5 worm cellular contexts compared by ENCODE assay signal in genomic region chrX:12393786-12394308, ce11.
TF ChIP-seq lines count a peak whose summit lies in the region.

F17E5.2 (plus strand) TSS chrX:12394258.

TF ChIP-seq in whole organism, L1 larva, 84 proteins besides CTCF, POLR2A, EP300 and RAD21 (continues in another document):
- peak; percentile 78 for TF ChIP-seq vab-15 (tag; optimal IDR thresholded peaks at IDR 0.05; lab: Kevin White, UChicago)
- no peak for TF ChIP-seq nhr-84 (tag; optimal IDR thresholded peaks at IDR 0.05; lab: Kevin White, UChicago)
- peak; percentile 96 for TF ChIP-seq rnt-1 (tag; optimal IDR thresholded peaks at IDR 0.05; lab: Kevin White, UChicago)
- no peak for TF ChIP-seq ama-1 (optimal IDR thresholded peaks at IDR 0.05; lab: Kevin White, UChicago)
- TF ChIP-seq nhr-28 (tag; optimal IDR thresholded peaks at IDR 0.05; lab: Kevin White, UChicago), result no peak
- TF ChIP-seq pag-3 (tag; optimal IDR thresholded peaks at IDR 0.05; lab: Kevin White, UChicago; ENCODE audit: borderline replicate concordance, insufficient read depth), result no peak
- TF ChIP-seq nhr-20 (tag; optimal IDR thresholded peaks at IDR 0.05; lab: Kevin White, UChicago), result peak; percentile 97
- TF ChIP-seq zip-4 (GFP tag; optimal IDR thresholded peaks at IDR 0.05; lab: Kevin White, UChicago), result peak; percentile 79
- TF ChIP-seq ztf-11 (tag; optimal IDR thresholded peaks at IDR 0.05; lab: Kevin White, UChicago), result peak in 1 of 2 experiments; percentile 85
- no peak for TF ChIP-seq hlh-17 (GFP tag; optimal IDR thresholded peaks at IDR 0.05; lab: Kevin White, UChicago; ENCODE audit: borderline replicate concordance)
- TF ChIP-seq jun-1 (tag; optimal IDR thresholded peaks at IDR 0.05; lab: Kevin White, UChicago), result peak; percentile 93
- TF ChIP-seq ztf-4 (tag; optimal IDR thresholded peaks at IDR 0.05; lab: Kevin White, UChicago), result peak; percentile 95
- no peak for TF ChIP-seq hlh-4 (tag; optimal IDR thresholded peaks at IDR 0.05; lab: Kevin White, UChicago)
- no peak for TF ChIP-seq unc-98 (GFP tag; IDR thresholded peaks at IDR 0.05; lab: Robert Waterston, UW)
- TF ChIP-seq nhr-237 (tag; optimal IDR thresholded peaks at IDR 0.05; lab: Kevin White, UChicago), result peak; percentile 87
- TF ChIP-seq sup-37 (GFP tag; optimal IDR thresholded peaks at IDR 0.05; lab: Kevin White, UChicago), result peak; percentile 85
- peak; percentile 91 for TF ChIP-seq skn-1 (tag; optimal IDR thresholded peaks at IDR 0.05; lab: Kevin White, UChicago)
- TF ChIP-seq dsc-1 (tag; optimal IDR thresholded peaks at IDR 0.05; lab: Kevin White, UChicago), result peak; percentile 97

TF ChIP-seq in whole organism, L3 larva, 47 proteins besides CTCF, POLR2A, EP300 and RAD21 (continues in another document):
- TF ChIP-seq ceh-16 (tag; optimal IDR thresholded peaks at IDR 0.05; lab: Kevin White, UChicago) (no peak), lin-39 (tag; optimal IDR thresholded peaks at IDR 0.05; lab: Kevin White, UChicago) (peak; percentile 97), ceh-28 (tag; optimal IDR thresholded peaks at IDR 0.05; lab: Kevin White, UChicago) (peak; percentile 86), egl-5 (tag; optimal IDR thresholded peaks at IDR 0.05; lab: Kevin White, UChicago) (peak; percentile 95), nhr-237 (tag; optimal IDR thresholded peaks at IDR 0.05; lab: Kevin White, UChicago) (no peak), egl-27 (tag; optimal IDR thresholded peaks at IDR 0.05; lab: Kevin White, UChicago) (peak; percentile 59), R02D3.7 (tag; optimal IDR thresholded peaks at IDR 0.05; lab: Kevin White, UChicago) (peak; percentile 59), nhr-23 (tag; optimal IDR thresholded peaks at IDR 0.05; lab: Kevin White, UChicago) (peak; percentile 97), eor-1 (tag; optimal IDR thresholded peaks at IDR 0.05; lab: Kevin White, UChicago) (no peak), pha-4 (tag; optimal IDR thresholded peaks at IDR 0.05; lab: Kevin White, UChicago) (peak; percentile 97), nhr-67 (tag; optimal IDR thresholded peaks at IDR 0.05; lab: Kevin White, UChicago) (no peak), lsy-12 (tag; optimal IDR thresholded peaks at IDR 0.05; lab: Kevin White, UChicago) (peak; percentile 86), tbx-2 (tag; optimal IDR thresholded peaks at IDR 0.05; lab: Kevin White, UChicago) (peak; percentile 91), unc-39 (tag; optimal IDR thresholded peaks at IDR 0.05; lab: Kevin White, UChicago) (no peak), elt-2 (tag; optimal IDR thresholded peaks at IDR 0.05; lab: Kevin White, UChicago) (peak; percentile 77), elt-3 (tag; optimal IDR thresholded peaks at IDR 0.05; lab: Kevin White, UChicago) (peak in 2 of 3 experiments; percentile 65 to 76), jun-1 (tag; optimal IDR thresholded peaks at IDR 0.05; lab: Kevin White, UChicago) (peak; percentile 85), nhr-12 (tag; optimal IDR thresholded peaks at IDR 0.05; lab: Kevin White, UChicago) (no peak), hmg-11 (tag; optimal IDR thresholded peaks at IDR 0.05; lab: Kevin White, UChicago) (peak; percentile 96)

TF ChIP-seq in whole organism, early embryonic, 17 proteins besides CTCF, POLR2A, EP300 and RAD21:
- TF ChIP-seq hmg-4 (GFP tag; optimal IDR thresholded peaks at IDR 0.05; lab: Kevin White, UChicago), result no peak
- no peak for TF ChIP-seq ceh-36 (tag; optimal IDR thresholded peaks at IDR 0.05; lab: Kevin White, UChicago)
- peak; percentile 32 for TF ChIP-seq aly-1 (tag; optimal IDR thresholded peaks at IDR 0.05; lab: Kevin White, UChicago)
- TF ChIP-seq F13C5.2 (tag; optimal IDR thresholded peaks at IDR 0.05; lab: Kevin White, UChicago), result peak; percentile 18
- TF ChIP-seq tbx-37 (GFP tag; conservative IDR thresholded peaks at IDR 0.05; lab: Robert Waterston, UW), result no peak
- TF ChIP-seq ets-7 (tag; optimal IDR thresholded peaks at IDR 0.05; lab: Kevin White, UChicago), result no peak
- peak; percentile 15; the same call in 1 of the 2 replicates for TF ChIP-seq flt-1 (GFP tag; IDR thresholded peaks at IDR 0.05; lab: Robert Waterston, UW)
- no peak for TF ChIP-seq ceh-13 (GFP tag; optimal IDR thresholded peaks at IDR 0.05; lab: Kevin White, UChicago)
- no peak for TF ChIP-seq pes-1 (GFP tag; IDR thresholded peaks at IDR 0.05; lab: Robert Waterston, UW)
- no peak for TF ChIP-seq sea-1 (GFP tag; conservative IDR thresholded peaks at IDR 0.05; lab: Robert Waterston, UW)
- TF ChIP-seq B0310.2 (tag; optimal IDR thresholded peaks at IDR 0.05; lab: Kevin White, UChicago), result no peak
- TF ChIP-seq ama-1 (optimal IDR thresholded peaks at IDR 0.05; lab: Kevin White, UChicago), result no peak
- TF ChIP-seq tbx-11 (GFP tag; IDR thresholded peaks at IDR 0.05; lab: Robert Waterston, UW), result 0 out of 2 replicates have a peak, but pooled peaks have one; percentile 18
- TF ChIP-seq hnd-1 (tag; optimal IDR thresholded peaks at IDR 0.05; lab: Kevin White, UChicago), result no peak
- no peak for TF ChIP-seq scrt-1 (GFP tag; IDR thresholded peaks at IDR 0.05; lab: Robert Waterston, UW)
- TF ChIP-seq hmbx-1 (tag; optimal IDR thresholded peaks at IDR 0.05; lab: Kevin White, UChicago), result no peak
- TF ChIP-seq tra-4 (tag; optimal IDR thresholded peaks at IDR 0.05; lab: Kevin White, UChicago), result no peak

TF ChIP-seq in whole organism, midembryonic, 9 proteins besides CTCF, POLR2A, EP300 and RAD21:
- TF ChIP-seq cog-1 (tag; optimal IDR thresholded peaks at IDR 0.05; lab: Kevin White, UChicago) (peak; percentile 94), ref-1 (GFP tag; conservative IDR thresholded peaks at IDR 0.05; lab: Robert Waterston, UW) (no peak), klf-2 (GFP tag; conservative IDR thresholded peaks at IDR 0.05; lab: Robert Waterston, UW) (no peak), flt-1 (GFP tag; IDR thresholded peaks at IDR 0.05; lab: Robert Waterston, UW) (no peak), med-1 (GFP tag; optimal IDR thresholded peaks at IDR 0.05; lab: Kevin White, UChicago; ENCODE audit: insufficient read depth) (no peak), ztf-23 (GFP tag; IDR thresholded peaks at IDR 0.05; lab: Robert Waterston, UW) (no peak; the same call in none of the 2 replicates)
TF ChIP-seq in whole organism, midembryonic: peak in this region for 1.

TF ChIP-seq in whole organism, young adult, 124 proteins besides CTCF, POLR2A, EP300 and RAD21 (continues in another document):
- TF ChIP-seq pha-4 (tag; optimal IDR thresholded peaks at IDR 0.05; lab: Kevin White, UChicago) (peak; percentile 27), atf-7 (tag; optimal IDR thresholded peaks at IDR 0.05; lab: Kevin White, UChicago) (peak; percentile 19), sdz-38 (tag; optimal IDR thresholded peaks at IDR 0.05; lab: Kevin White, UChicago) (no peak), nhr-80 (tag; optimal IDR thresholded peaks at IDR 0.05; lab: Kevin White, UChicago) (peak; percentile 94), ztf-18 (tag; optimal IDR thresholded peaks at IDR 0.05; lab: Kevin White, UChicago) (peak; percentile 95), F10E7.11 (tag; optimal IDR thresholded peaks at IDR 0.05; lab: Kevin White, UChicago) (no peak), somi-1 (GFP tag; optimal IDR thresholded peaks at IDR 0.05; lab: Kevin White, UChicago) (peak; percentile 47), K11D2.4 (GFP tag; IDR thresholded peaks at IDR 0.05; lab: Robert Waterston, UW) (peak; percentile 90), ztf-26 (tag; optimal IDR thresholded peaks at IDR 0.05; lab: Kevin White, UChicago) (peak; percentile 77), egl-44 (GFP tag; IDR thresholded peaks at IDR 0.05; lab: Robert Waterston, UW) (peak; percentile 63; the same call in 1 of the 2 replicates), Y53G8AR.9 (GFP tag; conservative IDR thresholded peaks at IDR 0.05; lab: Robert Waterston, UW) (peak; percentile 75), lin-35 (GFP tag; optimal IDR thresholded peaks at IDR 0.05; lab: Kevin White, UChicago) (peak in 1 of 3 experiments; percentile 93), mxl-1 (tag; optimal IDR thresholded peaks at IDR 0.05; lab: Kevin White, UChicago) (no peak), snpc-4 (GFP tag; optimal IDR thresholded peaks at IDR 0.05; lab: Kevin White, UChicago) (no peak), snpc-4 (tag; optimal IDR thresholded peaks at IDR 0.05; lab: Kevin White, UChicago) (peak in 2 of 4 experiments; percentile 51 to 80), ztf-22 (GFP tag; optimal IDR thresholded peaks at IDR 0.05; lab: Kevin White, UChicago) (peak; percentile 62), ceh-100 (GFP tag; IDR thresholded peaks at IDR 0.05; lab: Robert Waterston, UW) (no peak), ceh-27 (GFP tag; optimal IDR thresholded peaks at IDR 0.05; lab: Kevin White, UChicago) (peak; percentile 93), gei-17 (GFP tag; optimal IDR thresholded peaks at IDR 0.05; lab: Kevin White, UChicago) (peak; percentile 58), C06A6.2 (GFP tag; conservative IDR thresholded peaks at IDR 0.05; lab: Robert Waterston, UW) (peak; percentile 70), athp-1 (tag; optimal IDR thresholded peaks at IDR 0.05; lab: Kevin White, UChicago) (peak; percentile 6), bed-2 (GFP tag; IDR thresholded peaks at IDR 0.05; lab: Robert Waterston, UW) (no peak), dpff-1 (tag; optimal IDR thresholded peaks at IDR 0.05; lab: Kevin White, UChicago) (no peak), attf-5 (GFP tag; optimal IDR thresholded peaks at IDR 0.05; lab: Kevin White, UChicago) (peak; percentile 86), B0261.1 (tag; optimal IDR thresholded peaks at IDR 0.05; lab: Kevin White, UChicago) (peak; percentile 32), attf-3 (GFP tag; conservative IDR thresholded peaks at IDR 0.05; lab: Robert Waterston, UW) (0 out of 2 replicates have a peak, but pooled peaks have one; percentile 32), tbp1 (GFP tag; optimal IDR thresholded peaks at IDR 0.05; lab: Kevin White, UChicago) (peak; percentile 64), madf-6 (GFP tag; IDR thresholded peaks at IDR 0.05; lab: Robert Waterston, UW) (no peak), lin-40 (tag; optimal IDR thresholded peaks at IDR 0.05; lab: Kevin White, UChicago) (peak; percentile 93), let-526 (GFP tag; IDR thresholded peaks at IDR 0.05; lab: Robert Waterston, UW) (peak; percentile 47; the same call in 1 of the 2 replicates), pbrm-1 (GFP tag; IDR thresholded peaks at IDR 0.05; lab: Robert Waterston, UW) (peak; percentile 86), nhr-120 (GFP tag; IDR thresholded peaks at IDR 0.05; lab: Robert Waterston, UW) (no peak), die-1 (tag; optimal IDR thresholded peaks at IDR 0.05; lab: Kevin White, UChicago) (peak; percentile 8), ZK185.1 (tag; optimal IDR thresholded peaks at IDR 0.05; lab: Kevin White, UChicago; ENCODE audit: poor library complexity, severe bottlenecking) (peak; percentile 61), snpc-1.3 (tag; optimal IDR thresholded peaks at IDR 0.05; lab: Kevin White, UChicago; ENCODE audit: insufficient read depth) (no peak), hmg-1.2 (GFP tag; IDR thresholded peaks at IDR 0.05; lab: Robert Waterston, UW) (peak; percentile 87), K12H6.12 (tag; optimal IDR thresholded peaks at IDR 0.05; lab: Kevin White, UChicago) (peak; percentile 88), F57C9.4 (tag; optimal IDR thresholded peaks at IDR 0.05; lab: Kevin White, UChicago) (no peak)

Comparison
In these comparisons a context has a peak if more than half of its experiments do, and no peak if none do; other contexts are left out.
1. Of the 8 proteins assayed by ChIP-seq in both whole organism, young adult and whole organism, L1 larva: peak only in whole organism, young adult: none; only in whole organism, L1 larva: dpl-1, efl-1, nhr-90, unc-130 and unc-62; in both: none; in neither: 1; mixed calls (peak in some experiments, not most) for 2.